Fruit fly (Drosophila melanogaster): ENCODE data around the gene Tengl2.
A peak's percentile ranks its signal among the peaks of the same experiment; 100 is the strongest.

Tengl2 gene

DNA sequence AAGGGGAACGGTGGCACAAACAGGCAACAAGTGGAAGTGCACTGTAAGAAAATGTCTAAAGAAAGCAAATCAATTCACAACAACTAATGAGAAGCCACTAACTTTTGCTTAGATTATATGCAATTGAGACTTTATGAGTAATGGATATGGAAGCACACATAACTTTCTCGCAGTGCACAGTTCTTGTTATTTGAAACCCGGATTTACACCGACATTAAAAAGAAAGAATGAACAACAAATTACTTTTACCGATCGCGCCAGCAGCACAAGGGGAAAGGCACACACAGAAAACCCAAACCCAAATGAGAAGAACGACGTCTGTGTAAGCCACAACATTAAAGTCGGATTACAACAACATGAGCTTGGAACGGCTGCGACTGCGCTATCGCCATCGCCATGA is 50.1 kb downstream of the Tengl2 start (continued):
- TF ChIP-seq Nf-YA (GFP tag; IDR thresholded peaks at IDR 0.05): 0 out of 2 replicates have a peak, but pooled peaks have one; percentile 58
- TF ChIP-seq CG31388 (GFP tag; optimal IDR thresholded peaks at IDR 0.05): no peak
- TF ChIP-seq Ssrp (tag; optimal IDR thresholded peaks at IDR 0.05): peak; percentile 77
- peak; percentile 93 for TF ChIP-seq dmrt11E (tag; optimal IDR thresholded peaks at IDR 0.05)
- no peak for TF ChIP-seq cad (GFP tag; optimal IDR thresholded peaks at IDR 0.05)
- TF ChIP-seq CG6683 (GFP tag; optimal IDR thresholded peaks at IDR 0.05): no peak
- no peak for TF ChIP-seq yki (optimal IDR thresholded peaks at IDR 0.05)
- no peak for TF ChIP-seq exex (tag; optimal IDR thresholded peaks at IDR 0.05)
- peak; percentile 56 for TF ChIP-seq Hr3 (GFP tag; optimal IDR thresholded peaks at IDR 0.05)
- no peak for TF ChIP-seq CG13296 (GFP tag; optimal IDR thresholded peaks at IDR 0.05)
- TF ChIP-seq vnd (GFP tag; IDR thresholded peaks at IDR 0.05; ENCODE audit: partially characterized antibody): no peak
- no peak for TF ChIP-seq wdn (GFP tag; IDR thresholded peaks at IDR 0.05)
- no peak for TF ChIP-seq CG12299 (tag; optimal IDR thresholded peaks at IDR 0.05)
- peak; percentile 42 for TF ChIP-seq CG4707 (GFP tag; optimal IDR thresholded peaks at IDR 0.05)
- no peak for TF ChIP-seq CG13894 (tag; optimal IDR thresholded peaks at IDR 0.05)
- TF ChIP-seq Dip3 (GFP tag; optimal IDR thresholded peaks at IDR 0.05): no peak
- peak; percentile 57 for TF ChIP-seq Camta (GFP tag; optimal IDR thresholded peaks at IDR 0.05)
- TF ChIP-seq CG14441 (GFP tag; IDR thresholded peaks at IDR 0.05): 0 out of 2 replicates have a peak, but pooled peaks have one; percentile 7
- no peak for TF ChIP-seq Nf-YC (tag; optimal IDR thresholded peaks at IDR 0.05)
- TF ChIP-seq Scr (GFP tag; IDR thresholded peaks at IDR 0.05; ENCODE audit: partially characterized antibody): no peak
- TF ChIP-seq CG14667 (GFP tag; IDR thresholded peaks at IDR 0.05): peak; percentile 52; the same call in 1 of the 2 replicates
- peak; percentile 92 for TF ChIP-seq Med (GFP tag)
- TF ChIP-seq vvl (GFP tag; IDR thresholded peaks at IDR 0.05): peak; percentile 66
- 0 out of 3 replicates have a peak, but pooled peaks have one; percentile 39 for TF ChIP-seq CG11093 (GFP tag; IDR thresholded peaks at IDR 0.05)
- TF ChIP-seq bbx (GFP tag; IDR thresholded peaks at IDR 0.05; ENCODE audit: partially characterized antibody): no peak
- TF ChIP-seq HLHmδ (GFP tag; optimal IDR thresholded peaks at IDR 0.05): no peak
- TF ChIP-seq CG2875 (GFP tag; optimal IDR thresholded peaks at IDR 0.05): peak; percentile 64
- peak; percentile 91 for TF ChIP-seq CG10979 (tag; optimal IDR thresholded peaks at IDR 0.05)
- peak; percentile 67 for TF ChIP-seq CG31441 (GFP tag; IDR thresholded peaks at IDR 0.05)
